Fruit fly (Drosophila melanogaster) whole organism, prepupa: ENCODE results near the gene nerfin-1.

Experiments used
- CG11294 ChIP-seq: fragments of 200-800 bp; sonication (Bioruptor generic); IDR thresholded peaks from 2 replicates; pipeline ENCODE4 v1.3.6; 2022; ENCODE audit warnings: missing biosample characterization, missing genetic modification characterization
- CG11762 ChIP-seq: fragments of 200-800 bp; sonication (Bioruptor generic); optimal IDR thresholded peaks from 3 replicates; lab custom pipeline; 2016; ENCODE audit warnings: missing biosample characterization, missing genetic modification characterization; ENCODE audit not compliant: insufficient read depth
- CG15336 ChIP-seq: fragments of 200-800 bp; sonication (Bioruptor generic); IDR thresholded peaks from 2 replicates; pipeline ENCODE4 v1.3.6; 2022; ENCODE audit warnings: missing biosample characterization, missing genetic modification characterization
- CG3032 ChIP-seq: fragments of 200-800 bp; optimal IDR thresholded peaks from 2 replicates; lab custom pipeline; 2019; ENCODE audit warnings: missing biosample characterization, mild to moderate bottlenecking, missing genetic modification characterization, moderate library complexity
- CG31627 ChIP-seq: fragments of 200-800 bp; sonication (Bioruptor generic); optimal IDR thresholded peaks from 3 replicates; lab custom pipeline; 2016; ENCODE audit warnings: missing biosample characterization, missing genetic modification characterization
- CG32006 ChIP-seq: fragments of 200-800 bp; sonication (Bioruptor generic); optimal IDR thresholded peaks from 3 replicates; lab custom pipeline; 2017; ENCODE audit warnings: missing biosample characterization, mild to moderate bottlenecking, missing genetic modification characterization
- CG4318 ChIP-seq: fragments of 200-800 bp; sonication (Bioruptor generic); optimal IDR thresholded peaks from 3 replicates; lab custom pipeline; 2017; ENCODE audit warnings: missing biosample characterization, mild to moderate bottlenecking, missing genetic modification characterization
- CG6163 ChIP-seq: fragments of 200-800 bp; sonication (Bioruptor generic); IDR thresholded peaks from 3 replicates; pipeline ENCODE4 v1.3.6; 2022; ENCODE audit warnings: missing biosample characterization, missing genetic modification characterization
- CG6808 ChIP-seq: fragments of 200-800 bp; sonication (Bioruptor generic); optimal IDR thresholded peaks from 3 replicates; lab custom pipeline; 2017; ENCODE audit warnings: missing biosample characterization, missing genetic modification characterization, mild to moderate bottlenecking, moderate library complexity, missing genetic modification reagents
- CG6854 ChIP-seq: fragments of 200-800 bp; sonication (Bioruptor generic); optimal IDR thresholded peaks from 2 replicates; lab custom pipeline; 2017; ENCODE audit warnings: missing biosample characterization, mild to moderate bottlenecking, missing genetic modification characterization
- CG8119 ChIP-seq: fragments of 200-800 bp; sonication (Bioruptor generic); IDR thresholded peaks from 3 replicates; pipeline ENCODE4 v1.3.6; 2022; ENCODE audit warnings: missing biosample characterization, missing genetic modification characterization
- CG8632 ChIP-seq: fragments of 200-800 bp; sonication (Bioruptor generic); optimal IDR thresholded peaks from 3 replicates; lab custom pipeline; 2016; ENCODE audit warnings: missing biosample characterization, missing genetic modification characterization
- CG9139 ChIP-seq: fragments of 200-800 bp; sonication (Bioruptor generic); optimal IDR thresholded peaks from 3 replicates; lab custom pipeline; 2017; ENCODE audit warnings: missing biosample characterization, mild to moderate bottlenecking, missing genetic modification characterization
- Eip78C ChIP-seq: fragments of 200-800 bp; sonication (Bioruptor generic); peaks from one replicate; lab custom pipeline; 2016; ENCODE audit warnings: missing biosample characterization, missing genetic modification characterization
- Eip93F ChIP-seq: fragments of 200-800 bp; sonication (Bioruptor generic); optimal IDR thresholded peaks from 2 replicates; lab custom pipeline; 2016; ENCODE audit warnings: missing biosample characterization, mild to moderate bottlenecking, missing genetic modification characterization
- Ets21C ChIP-seq: fragments of 200-800 bp; sonication (Bioruptor generic); optimal IDR thresholded peaks from 3 replicates; lab custom pipeline; 2016; ENCODE audit warnings: missing biosample characterization, missing genetic modification characterization
- Hr39 ChIP-seq: fragments of 200-800 bp; sonication (Bioruptor generic); optimal IDR thresholded peaks from 2 replicates; lab custom pipeline; 2016; ENCODE audit warnings: missing biosample characterization, missing genetic modification characterization
- Hr4 ChIP-seq: fragments of 200-800 bp; sonication (Bioruptor generic); optimal IDR thresholded peaks from 3 replicates; lab custom pipeline; 2016; ENCODE audit warnings: missing biosample characterization, missing genetic modification characterization
- Lpt ChIP-seq: fragments of 200-800 bp; sonication (Bioruptor generic); optimal IDR thresholded peaks from 3 replicates; lab custom pipeline; 2016; ENCODE audit warnings: missing biosample characterization, missing genetic modification characterization
- Met ChIP-seq: fragments of 200-800 bp; sonication (Bioruptor generic); optimal IDR thresholded peaks from 3 replicates; lab custom pipeline; 2016; ENCODE audit warnings: missing biosample characterization, missing genetic modification characterization
- OdsH ChIP-seq: fragments of 200-800 bp; sonication (Bioruptor generic); optimal IDR thresholded peaks from 3 replicates; lab custom pipeline; 2016; ENCODE audit warnings: missing biosample characterization, missing genetic modification characterization
- Smox ChIP-seq: fragments of 200-800 bp; sonication (Bioruptor generic); optimal IDR thresholded peaks from 3 replicates; lab custom pipeline; 2016; ENCODE audit warnings: missing biosample characterization, missing genetic modification characterization
- Sox102F ChIP-seq: fragments of 200-800 bp; sonication (Bioruptor generic); optimal IDR thresholded peaks from 2 replicates; lab custom pipeline; 2016; ENCODE audit warnings: missing biosample characterization, mild to moderate bottlenecking, missing genetic modification characterization
- Sox15 ChIP-seq: fragments of 200-800 bp; sonication (Bioruptor generic); optimal IDR thresholded peaks from 3 replicates; lab custom pipeline; 2016; ENCODE audit warnings: missing biosample characterization, missing genetic modification characterization
- achi ChIP-seq: fragments of 200-800 bp; sonication (Bioruptor generic); optimal IDR thresholded peaks from 3 replicates; lab custom pipeline; 2016; ENCODE audit warnings: missing biosample characterization, missing genetic modification characterization
- acj6 ChIP-seq: fragments of 200-800 bp; sonication (Bioruptor generic); optimal IDR thresholded peaks from 3 replicates; lab custom pipeline; 2016; ENCODE audit warnings: missing biosample characterization, missing genetic modification characterization
- cyc ChIP-seq: fragments of 200-800 bp; sonication (Bioruptor generic); optimal IDR thresholded peaks from 3 replicates; lab custom pipeline; 2016; ENCODE audit warnings: missing biosample characterization, missing genetic modification characterization
- dac ChIP-seq: fragments of 200-800 bp; sonication (Bioruptor generic); optimal IDR thresholded peaks from 2 replicates; lab custom pipeline; 2017; ENCODE audit warnings: missing biosample characterization, mild to moderate bottlenecking, missing genetic modification characterization
- dsx ChIP-seq: fragments of 200-800 bp; optimal IDR thresholded peaks from 3 replicates; lab custom pipeline; 2019; ENCODE audit warnings: missing biosample characterization, mild to moderate bottlenecking, missing genetic modification characterization, moderate library complexity; ENCODE audit not compliant: poor library complexity, severe bottlenecking
- eg ChIP-seq: fragments of 200-800 bp; sonication (Bioruptor generic); IDR thresholded peaks from 3 replicates; pipeline ENCODE4 v1.3.6; 2022; ENCODE audit warnings: missing biosample characterization, missing genetic modification characterization
- fd59A ChIP-seq: fragments of 200-800 bp; sonication (Bioruptor generic); optimal IDR thresholded peaks from 2 replicates; lab custom pipeline; 2017; ENCODE audit warnings: missing biosample characterization, mild to moderate bottlenecking, missing genetic modification characterization, missing genetic modification reagents
- fd85E ChIP-seq: fragments of 200-800 bp; sonication (Bioruptor generic); optimal IDR thresholded peaks from 3 replicates; lab custom pipeline; 2016; ENCODE audit warnings: missing biosample characterization, missing genetic modification characterization
- fkh ChIP-seq: fragments of 200-800 bp; sonication (Bioruptor generic); optimal IDR thresholded peaks from 3 replicates; lab custom pipeline; 2017; ENCODE audit warnings: missing biosample characterization, mild to moderate bottlenecking, missing genetic modification characterization, moderate library complexity
- lz ChIP-seq: fragments of 200-800 bp; sonication (Bioruptor generic); optimal IDR thresholded peaks from 3 replicates; lab custom pipeline; 2016; ENCODE audit warnings: missing biosample characterization, missing genetic modification characterization
- pdm3 ChIP-seq: fragments of 200-800 bp; sonication (Bioruptor generic); optimal IDR thresholded peaks from 3 replicates; lab custom pipeline; 2016; ENCODE audit warnings: missing biosample characterization, missing genetic modification characterization
- spab ChIP-seq: fragments of 200-800 bp; sonication (Bioruptor generic); optimal IDR thresholded peaks from 2 replicates; lab custom pipeline; 2017; ENCODE audit warnings: missing biosample characterization, mild to moderate bottlenecking, missing genetic modification characterization, missing genetic modification reagents
- ss ChIP-seq, 2 experiments: fragments of 200-800 bp; sonication (Bioruptor generic); optimal IDR thresholded peaks; 2 replicates in 1 of 2; 3 replicates in 1 of 2; lab custom pipeline; 2017 to 2018; ENCODE audit warnings: mild to moderate bottlenecking in 2 of 2, missing biosample characterization in 2 of 2, missing genetic modification characterization in 2 of 2, moderate library complexity in 1 of 2
- svp ChIP-seq: fragments of 200-800 bp; sonication (Bioruptor generic); peaks from one replicate; lab custom pipeline; 2016; ENCODE audit warnings: missing biosample characterization, missing genetic modification characterization

The nerfin-1 gene

DNA sequence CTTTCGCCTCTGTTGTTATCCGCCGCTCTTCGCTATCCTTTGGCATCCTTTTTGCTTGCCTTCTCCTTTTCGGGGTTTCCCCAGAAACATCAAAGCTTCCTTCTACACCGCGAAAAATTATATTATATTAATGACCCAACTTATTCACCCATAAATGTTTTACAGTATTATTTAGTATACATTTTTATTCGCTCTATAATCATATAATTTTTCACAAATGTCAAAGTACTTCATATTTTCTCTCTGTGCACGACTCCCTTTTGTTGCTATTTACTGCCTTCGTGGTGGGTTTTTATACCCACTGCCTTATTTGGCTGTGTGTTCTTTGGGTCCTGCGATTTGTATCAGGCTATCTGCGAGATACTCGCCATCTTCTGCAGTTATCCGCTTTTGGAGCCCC is 8.3 kb downstream of the nerfin-1 start:
- TF ChIP-seq Sox15 (GFP tag; lab: Kevin White, UChicago) (no peak), lz (GFP tag; lab: Kevin White, UChicago) (no peak), fd85E (no peak), CG11294 (GFP tag; lab: Robert Waterston, UW) (no peak), CG32006 (GFP tag; lab: Kevin White, UChicago) (no peak), acj6 (GFP tag; lab: Kevin White, UChicago) (no peak), spab (GFP tag; lab: Kevin White, UChicago) (no peak), cyc (GFP tag; lab: Kevin White, UChicago) (no peak), CG9139 (no peak), Smox (GFP tag; lab: Kevin White, UChicago) (no peak), Eip78C (GFP tag; lab: Kevin White, UChicago) (peak; percentile 72), Lpt (GFP tag; lab: Kevin White, UChicago) (no peak), dac (no peak), CG6854 (GFP tag; lab: Kevin White, UChicago) (no peak), fkh (GFP tag; lab: Kevin White, UChicago) (no peak), CG6163 (GFP tag; lab: Robert Waterston, UW) (no peak), CG8119 (GFP tag; lab: Robert Waterston, UW) (no peak), Sox102F (GFP tag; lab: Kevin White, UChicago) (no peak), pdm3 (no peak), svp (peak; percentile 65), Ets21C (GFP tag; lab: Kevin White, UChicago) (no peak), ss (GFP tag; optimal IDR thresholded peaks at IDR 0.05; lab: Kevin White, UChicago) (peak in 1 of 2 experiments; percentile 6)

DNA sequence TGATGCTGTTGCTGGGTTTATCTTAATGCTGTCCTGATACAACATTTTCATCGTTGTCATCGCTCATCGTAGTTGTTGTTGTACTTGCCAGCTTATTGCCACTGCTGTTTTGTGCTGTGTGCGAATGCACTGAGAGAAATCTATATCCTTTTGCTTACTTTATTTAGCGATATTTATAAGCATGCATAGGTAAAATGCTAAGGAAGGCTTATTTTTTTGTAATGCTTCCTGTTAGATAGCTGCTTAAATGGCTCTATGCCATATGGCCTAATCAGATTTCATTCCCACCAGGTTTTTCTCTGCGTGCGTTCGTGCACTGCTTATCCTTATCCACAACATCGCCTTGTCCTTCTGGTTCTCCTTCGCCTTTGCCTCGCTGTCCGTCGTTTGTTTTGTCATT is 43.2 kb downstream of the nerfin-1 start:
- TF ChIP-seq CG15336 (GFP tag; lab: Robert Waterston, UW) = no peak
- TF ChIP-seq fd85E = no peak
- TF ChIP-seq CG32006 (GFP tag; lab: Kevin White, UChicago) = peak; percentile 7
- TF ChIP-seq Hr4 (GFP tag; lab: Kevin White, UChicago) = no peak
- TF ChIP-seq CG8632 (GFP tag; lab: Kevin White, UChicago) = no peak
- 0 out of 3 replicates have a peak, but pooled peaks have one; percentile 17 for TF ChIP-seq eg (GFP tag; lab: Robert Waterston, UW)
- no peak for TF ChIP-seq Eip93F (GFP tag; lab: Kevin White, UChicago)
- TF ChIP-seq dsx (GFP tag; lab: Kevin White, UChicago) = no peak
- no peak for TF ChIP-seq Hr39 (GFP tag; lab: Kevin White, UChicago)
- TF ChIP-seq fd59A (GFP tag; lab: Kevin White, UChicago) = no peak
- no peak for TF ChIP-seq CG6808
- TF ChIP-seq lz (GFP tag; lab: Kevin White, UChicago) = no peak
- TF ChIP-seq spab (GFP tag; lab: Kevin White, UChicago) = no peak
- no peak for TF ChIP-seq CG6854 (GFP tag; lab: Kevin White, UChicago)
- no peak for TF ChIP-seq OdsH (GFP tag; lab: Kevin White, UChicago)
- no peak for TF ChIP-seq Met (GFP tag; lab: Kevin White, UChicago)

DNA sequence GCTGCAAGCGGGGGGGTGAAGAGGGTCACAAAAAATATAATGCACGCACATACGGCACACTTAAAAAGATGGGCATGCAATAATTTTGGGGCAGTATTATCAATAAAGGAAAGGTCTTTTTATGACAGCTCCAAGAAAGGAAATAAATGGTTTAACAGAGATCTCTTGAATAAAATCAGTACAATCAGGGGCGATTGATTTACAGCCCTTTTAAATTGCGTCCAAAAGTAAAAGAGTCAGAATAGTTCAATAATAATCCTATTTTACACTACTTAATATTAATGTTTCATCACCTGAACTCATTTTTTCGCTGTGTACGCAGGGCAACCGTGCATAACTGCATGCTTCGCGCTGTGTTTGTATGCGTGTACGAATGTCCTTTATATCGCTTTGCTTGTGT is 48.0 kb downstream of the nerfin-1 start:
- TF ChIP-seq CG3032 (tag; lab: Kevin White, UChicago) (no peak), achi (GFP tag; lab: Kevin White, UChicago) (no peak), Hr4 (GFP tag; lab: Kevin White, UChicago) (peak; percentile 52), CG32006 (GFP tag; lab: Kevin White, UChicago) (peak; percentile 51), CG31627 (GFP tag; lab: Kevin White, UChicago) (no peak), CG4318 (peak; percentile 34), eg (GFP tag; lab: Robert Waterston, UW) (0 out of 3 replicates have a peak, but pooled peaks have one; percentile 5), Eip78C (GFP tag; lab: Kevin White, UChicago) (peak; percentile 61), pdm3 (peak; percentile 1), CG11762 (no peak)
